Fruit fly (Drosophila melanogaster) whole organism, pupa: ENCODE data around the gene CG34130.

Source experiments
- CG15710 ChIP-seq: fragments of 200-800 bp; sonication (Bioruptor generic); optimal IDR thresholded peaks from 2 replicates; lab custom pipeline; 2018; ENCODE audit warnings: missing biosample characterization, mild to moderate bottlenecking, missing genetic modification characterization, moderate library complexity
- CG32121 ChIP-seq: fragments of 200-800 bp; sonication (Bioruptor generic); IDR thresholded peaks from 2 replicates; pipeline ENCODE4 v1.3.6; 2022; ENCODE audit warnings: missing biosample characterization, missing genetic modification characterization
- CG34367 ChIP-seq: fragments of 200-800 bp; sonication (Bioruptor generic); optimal IDR thresholded peaks from 2 replicates; lab custom pipeline; 2018; ENCODE audit warnings: missing biosample characterization, mild to moderate bottlenecking, missing genetic modification characterization
- CG4496 ChIP-seq: fragments of 200-800 bp; sonication (Bioruptor generic); IDR thresholded peaks from 3 replicates; pipeline ENCODE4 v1.3.6; 2022; ENCODE audit warnings: missing biosample characterization, missing genetic modification characterization
- CG8159 ChIP-seq: fragments of 200-800 bp; sonication (Bioruptor generic); optimal IDR thresholded peaks from 3 replicates; lab custom pipeline; 2018; ENCODE audit warnings: missing biosample characterization, mild to moderate bottlenecking, missing genetic modification characterization, moderate library complexity
- CG8301 ChIP-seq: fragments of 200-800 bp; sonication (Bioruptor generic); optimal IDR thresholded peaks from 2 replicates; lab custom pipeline; 2018; ENCODE audit warnings: missing biosample characterization, mild to moderate bottlenecking, missing genetic modification characterization
- fd96Ca ChIP-seq: fragments of 200-800 bp; sonication (Bioruptor generic); IDR thresholded peaks from 3 replicates; pipeline ENCODE4 v1.3.6; 2022; ENCODE audit warnings: missing biosample characterization, missing genetic modification characterization
- gl ChIP-seq: fragments of 200-800 bp; sonication (Bioruptor generic); optimal IDR thresholded peaks from 2 replicates; lab custom pipeline; 2018; ENCODE audit warnings: missing biosample characterization, mild to moderate bottlenecking, missing genetic modification characterization
- rn ChIP-seq: fragments of 200-800 bp; sonication (Bioruptor generic); IDR thresholded peaks from 2 replicates; pipeline ENCODE4 v1.3.6; 2022; ENCODE audit warnings: missing biosample characterization, missing genetic modification characterization

DNA sequence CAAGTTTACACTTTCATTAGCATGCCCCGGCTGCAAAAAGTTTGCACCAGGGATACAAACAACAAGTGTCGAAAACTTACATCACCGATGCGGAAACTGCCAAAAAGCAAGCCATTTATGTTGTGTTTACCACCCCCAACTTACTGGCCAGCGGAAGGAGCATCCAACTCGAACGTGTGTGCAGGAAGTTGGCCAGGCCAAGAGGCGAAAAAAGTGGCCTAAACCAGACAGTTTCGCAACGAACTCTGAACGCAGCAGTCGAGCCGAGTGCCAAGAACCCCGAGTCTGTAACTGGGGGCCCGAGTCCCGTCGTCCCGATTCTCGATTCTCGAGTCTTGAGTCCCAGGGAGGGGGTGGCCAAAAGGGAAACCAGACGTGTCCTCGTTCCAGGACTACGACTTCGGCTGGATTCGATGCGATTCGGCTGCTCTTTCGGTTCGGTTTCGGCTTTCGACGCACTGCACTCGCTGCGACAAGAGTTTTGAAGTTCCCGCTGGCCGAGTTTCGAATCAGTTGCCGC lies 5.2 kb upstream of the CG34130 start:
- TF ChIP-seq CG32121 (GFP tag; lab: Robert Waterston, UW), result no peak
- TF ChIP-seq rn (GFP tag; lab: Robert Waterston, UW), result no peak
- TF ChIP-seq CG15710, result no peak
- no peak for TF ChIP-seq gl (tag; lab: Kevin White, UChicago)
- TF ChIP-seq CG34367, result no peak
- TF ChIP-seq CG4496 (GFP tag; lab: Robert Waterston, UW), result no peak
- no peak for TF ChIP-seq CG8159 (tag; lab: Kevin White, UChicago)
- TF ChIP-seq CG8301 (tag; lab: Kevin White, UChicago), result no peak
- no peak for TF ChIP-seq fd96Ca (GFP tag; lab: Robert Waterston, UW)
